Worm (Caenorhabditis elegans): Measurements from ENCODE around the gene npr-39.

Gene npr-39

ce11 chrV:10090461-10090860 lies 23.6 kb downstream of the npr-39 start, which contains the start of gene R04B5.7:
Gene R04B5.7 (minus strand): TSS chrV:10090561.
- no peak for TF ChIP-seq unc-62 (GFP tag; optimal IDR thresholded peaks at IDR 0.05)

DNA sequence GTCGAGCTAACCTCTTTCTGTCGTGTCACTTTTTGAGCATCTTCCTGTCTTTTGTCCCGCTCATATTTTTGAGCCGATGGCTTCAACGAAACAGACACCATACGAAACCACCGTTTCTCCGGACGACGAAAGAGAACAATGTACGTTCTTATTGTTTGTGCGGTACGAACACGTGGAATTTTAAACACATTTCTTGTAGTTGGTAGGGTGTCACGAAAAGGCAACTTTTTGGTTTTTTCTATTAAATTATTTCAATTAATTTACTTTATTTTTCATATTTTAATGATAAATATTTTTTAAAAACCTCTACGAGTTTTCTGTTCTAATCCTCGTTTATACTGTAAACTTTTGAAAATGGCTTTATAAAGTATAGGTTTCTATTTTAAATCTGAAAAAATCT lies 24.3 kb downstream of the npr-39 start, which contains the start of gene R04B5.11:
Gene R04B5.11, minus strand, starts transcription at position 101 of the 400 bp plus-strand sequence.
- TF ChIP-seq unc-62 (GFP tag; optimal IDR thresholded peaks at IDR 0.05) = no peak

DNA sequence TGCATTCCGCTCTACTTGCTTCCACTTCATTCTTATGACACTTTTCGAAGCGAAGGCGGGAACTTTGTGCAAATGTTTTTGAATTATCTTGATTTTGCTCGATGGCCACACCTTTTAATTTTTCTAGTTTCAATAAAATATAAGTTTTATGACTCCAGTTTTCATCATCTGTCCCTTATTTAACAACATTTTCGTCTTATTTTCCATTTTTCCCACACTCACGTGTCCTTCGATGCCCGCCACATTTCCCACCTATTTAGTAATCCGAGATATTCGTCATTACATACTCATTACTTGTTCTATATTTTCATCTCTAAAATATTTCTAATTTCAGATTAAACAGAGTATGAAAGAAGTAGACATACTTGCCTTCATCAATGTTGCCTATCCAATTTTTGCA lies 27.5 kb downstream of the npr-39 start, which contains the start of gene srd-49:
Gene srd-49, plus strand, starts transcription at position 301 of the 400 bp plus-strand sequence.
- no peak for TF ChIP-seq unc-62 (GFP tag; optimal IDR thresholded peaks at IDR 0.05)

- no peak for TF ChIP-seq unc-62 (GFP tag; optimal IDR thresholded peaks at IDR 0.05)
Measured at ce11 chrV:10096932-10097331, 30.1 kb downstream of the npr-39 start.

DNA sequence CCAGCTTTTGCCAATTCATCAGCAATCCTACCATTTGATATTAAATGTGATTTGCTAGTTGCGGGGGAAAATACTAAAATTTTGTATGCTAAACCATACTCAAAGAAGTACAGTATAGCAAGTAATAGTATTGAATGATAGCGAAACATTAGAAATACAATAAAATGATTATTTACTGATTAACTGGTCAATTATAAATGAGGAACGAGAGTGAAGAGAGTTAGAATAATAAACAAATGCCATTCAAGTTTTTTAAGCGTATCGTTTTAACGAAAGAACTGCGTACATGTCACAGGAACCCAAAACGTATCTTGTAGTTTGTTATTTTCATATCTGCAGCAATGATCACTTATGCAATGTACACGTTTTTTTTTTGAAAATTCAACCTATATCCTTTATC lies 31.6 kb downstream of the npr-39 start, which contains the start of gene ugt-47:
Gene ugt-47, minus strand, starts transcription at position 169 of the 400 bp plus-strand sequence.
- no peak for TF ChIP-seq unc-62 (GFP tag; optimal IDR thresholded peaks at IDR 0.05)

ce11 chrV:10101916-10102315 lies 35.0 kb downstream of the npr-39 start, which contains the start of gene C08B6.14:
Gene C08B6.14 (minus strand): TSS chrV:10102016.
- no peak for TF ChIP-seq unc-62 (GFP tag; optimal IDR thresholded peaks at IDR 0.05)

DNA sequence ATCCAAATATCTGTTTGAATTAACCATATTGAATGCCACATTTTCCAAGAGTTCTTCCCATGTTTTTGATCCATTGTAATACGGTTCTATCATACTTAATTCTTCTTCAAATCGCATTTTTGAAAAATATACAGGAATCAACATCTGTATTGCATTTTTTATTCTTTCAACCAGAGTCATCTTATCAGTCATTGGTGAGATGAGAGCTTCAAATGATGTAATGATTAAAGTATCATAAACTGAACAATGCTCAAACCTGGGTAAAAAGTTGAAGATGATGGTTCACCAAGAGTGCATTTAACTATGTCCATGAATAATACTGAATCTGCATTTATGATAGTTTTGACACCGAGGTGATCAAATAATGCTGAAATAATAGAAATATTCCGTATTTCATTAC lies 36.9 kb downstream of the npr-39 start:
- TF ChIP-seq unc-62 (GFP tag; optimal IDR thresholded peaks at IDR 0.05) = no peak

ce11 chrV:10104785-10105310 lies 38.0 kb downstream of the npr-39 start, which contains the start of gene ugt-17:
Gene ugt-17 (minus strand): TSS chrV:10104964.
- TF ChIP-seq unc-62 (GFP tag; optimal IDR thresholded peaks at IDR 0.05) = no peak

DNA sequence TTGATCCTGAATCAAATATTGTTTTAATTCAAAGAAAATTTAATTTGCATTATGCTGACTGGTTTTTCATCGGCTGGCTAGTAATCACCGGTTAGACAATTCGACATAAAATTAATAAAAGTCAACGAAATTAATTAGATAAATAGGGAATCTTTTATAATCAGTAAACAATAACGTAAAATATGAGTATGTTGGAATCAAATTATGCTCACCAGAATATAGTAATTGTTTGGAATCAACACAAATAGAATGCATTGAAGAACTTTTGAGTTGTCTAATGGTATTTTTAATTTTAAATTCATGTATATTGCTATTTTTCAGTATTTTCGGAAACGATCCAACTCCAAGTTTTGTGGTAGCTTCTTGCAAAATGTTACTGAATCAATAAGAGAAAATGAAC lies 38.5 kb downstream of the npr-39 start, which contains the start of gene C08B6.2:
Gene C08B6.2, plus strand, starts transcription at position 301 of the 400 bp plus-strand sequence.
- TF ChIP-seq unc-62 (GFP tag; optimal IDR thresholded peaks at IDR 0.05) = no peak

DNA sequence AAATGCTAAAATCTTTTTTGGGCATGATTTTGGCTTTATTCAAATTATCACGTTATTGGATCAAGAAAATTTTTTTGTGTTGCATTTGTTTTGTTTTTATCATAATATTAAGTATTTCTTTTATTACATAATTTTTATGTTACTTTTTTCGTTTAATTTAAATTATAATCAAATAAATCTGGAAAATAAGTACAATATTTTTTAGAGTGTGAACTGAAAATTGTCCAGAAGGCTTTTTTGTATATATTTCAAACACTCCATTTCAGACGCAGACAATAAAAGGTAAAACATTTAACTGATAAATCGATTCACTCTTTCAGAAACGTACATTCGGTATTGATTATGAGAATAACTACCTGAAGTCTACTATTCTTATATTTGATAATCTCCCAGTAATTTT lies 40.4 kb downstream of the npr-39 start, which contains the start of gene C08B6.11:
Gene C08B6.11, plus strand, starts transcription at position 301 of the 400 bp plus-strand sequence.
- TF ChIP-seq unc-62 (GFP tag; optimal IDR thresholded peaks at IDR 0.05) = no peak

- TF ChIP-seq unc-62 (GFP tag; optimal IDR thresholded peaks at IDR 0.05) = no peak
Measured at ce11 chrV:10111129-10111528, 44.3 kb downstream of the npr-39 start.

- TF ChIP-seq unc-62 (GFP tag; optimal IDR thresholded peaks at IDR 0.05) = no peak
Measured at ce11 chrV:10112187-10112586, 45.3 kb downstream of the npr-39 start, which contains the start of gene C08B6.3. Gene C08B6.3 (minus strand): TSS chrV:10112287.

DNA sequence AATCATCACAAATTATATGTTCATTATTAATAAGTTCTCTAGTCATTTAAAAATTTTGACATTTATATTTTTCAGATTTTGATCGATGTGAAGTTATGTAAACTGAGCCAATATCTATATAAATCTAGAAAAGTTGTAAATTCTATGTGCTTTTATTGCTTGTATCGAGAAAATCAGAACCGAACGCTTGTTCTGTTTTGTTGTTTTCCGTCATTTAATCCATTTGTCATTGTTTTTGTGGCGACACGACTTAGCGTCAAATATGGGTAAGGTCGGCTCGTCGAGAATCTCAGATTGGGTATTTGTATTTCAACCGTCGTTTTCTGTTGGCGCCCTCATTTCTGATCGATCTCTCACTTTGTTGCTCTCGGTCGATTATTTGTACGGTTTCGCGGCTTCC lies 47.5 kb downstream of the npr-39 start, which contains the start of gene cht-5:
Gene cht-5, plus strand, starts transcription at position 301 of the 400 bp plus-strand sequence.
- no peak for TF ChIP-seq unc-62 (GFP tag; optimal IDR thresholded peaks at IDR 0.05)

DNA sequence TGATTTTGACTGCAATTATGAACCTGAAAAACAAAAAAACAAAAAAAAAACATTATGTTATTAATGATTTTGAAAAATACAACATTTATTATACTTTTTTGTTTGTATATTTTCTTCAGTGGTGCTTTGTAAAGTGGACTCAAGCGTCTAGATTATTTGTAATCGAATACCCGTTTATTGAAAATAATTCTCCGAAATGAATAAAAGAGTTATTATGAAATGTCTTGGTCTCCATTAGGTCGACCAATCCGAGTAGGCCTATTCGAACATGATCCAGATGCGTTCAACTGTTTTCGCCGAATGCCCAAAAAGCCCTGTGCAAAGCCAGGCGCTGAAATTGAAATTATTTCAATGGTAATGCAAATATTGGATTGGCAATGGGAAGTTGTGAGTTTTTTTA lies 50.6 kb downstream of the npr-39 start, which contains the start of gene C08B6.5:
Gene C08B6.5, plus strand, starts transcription at position 301 of the 400 bp plus-strand sequence.
- TF ChIP-seq unc-62 (GFP tag; optimal IDR thresholded peaks at IDR 0.05) = no peak
